Worm (Caenorhabditis elegans) whole organism, L2 larva: Measurements from ENCODE around the gene nspg-7.2.

Experiments used
- ZK546.5 ChIP-seq: sonication (generic microtip); optimal IDR thresholded peaks from 2 replicates; lab custom pipeline; 2017; ENCODE audit warnings: missing biosample characterization, missing genetic modification characterization
- ceh-16 ChIP-seq: fragments of 150-350 bp; optimal IDR thresholded peaks from 2 replicates; lab custom pipeline; 2014; ENCODE audit warnings: missing biosample characterization, missing genetic modification characterization
- ceh-82 ChIP-seq: fragments of 150-350 bp; optimal IDR thresholded peaks from 2 replicates; lab custom pipeline; 2014; ENCODE audit warnings: missing biosample characterization, missing genetic modification characterization
- elt-3 ChIP-seq: sonication (generic microtip); optimal IDR thresholded peaks from 2 replicates; lab custom pipeline; 2017; ENCODE audit warnings: missing biosample characterization, missing genetic modification characterization
- lin-13 ChIP-seq: fragments of 150-350 bp; optimal IDR thresholded peaks from 2 replicates; lab custom pipeline; 2014; ENCODE audit warnings: missing biosample characterization, missing genetic modification reagents, missing genetic modification characterization
- mdl-1 ChIP-seq, 2 experiments: fragments of 150-350 bp in 1 of 2; sonication (generic microtip) in 1 of 2; optimal IDR thresholded peaks; 2 replicates each; lab custom pipeline; 2017; ENCODE audit warnings: missing biosample characterization in 2 of 2, missing genetic modification characterization in 2 of 2
- nhr-11 ChIP-seq: fragments of 150-350 bp; optimal IDR thresholded peaks from 2 replicates; lab custom pipeline; 2014; ENCODE audit warnings: missing biosample characterization, missing genetic modification characterization
- nhr-23 ChIP-seq: fragments of 150-350 bp; optimal IDR thresholded peaks from 2 replicates; lab custom pipeline; 2014; ENCODE audit warnings: missing biosample characterization, missing genetic modification reagents, missing genetic modification characterization
- skn-1 ChIP-seq: sonication (generic microtip); optimal IDR thresholded peaks from 2 replicates; lab custom pipeline; 2017; ENCODE audit warnings: missing biosample characterization, missing genetic modification characterization
- snpc-4 ChIP-seq: fragments of 150-350 bp; optimal IDR thresholded peaks from 2 replicates; lab custom pipeline; 2014; ENCODE audit warnings: missing biosample characterization, missing genetic modification characterization
- unc-62 ChIP-seq: fragments of 150-350 bp; optimal IDR thresholded peaks from 2 replicates; lab custom pipeline; 2014; ENCODE audit warnings: missing biosample characterization, missing genetic modification reagents, missing genetic modification characterization
- ztf-11 ChIP-seq: sonication (generic microtip); optimal IDR thresholded peaks from 2 replicates; lab custom pipeline; 2017; ENCODE audit warnings: missing biosample characterization, missing genetic modification characterization

DNA sequence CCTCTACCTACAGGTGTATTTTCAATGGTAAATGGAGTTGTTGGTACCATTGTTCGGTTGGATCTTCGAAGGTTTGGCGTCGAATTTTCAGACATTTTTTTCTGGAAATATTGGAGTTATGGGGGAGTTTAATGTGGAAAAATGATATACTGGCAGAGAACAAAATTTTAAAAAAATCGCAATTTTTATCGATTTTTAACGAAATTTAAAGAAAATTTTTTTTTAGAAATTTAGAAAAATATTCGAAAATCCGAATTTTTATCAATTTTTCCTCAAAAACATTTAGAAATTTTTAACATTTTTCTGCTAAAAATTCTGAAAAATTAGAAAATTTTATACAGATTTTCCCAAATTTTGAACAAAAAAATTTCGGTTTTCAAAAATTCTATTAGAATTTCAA is 20.4 kb upstream of the nspg-7.2 start, which contains the start of gene Y53G8AM.8:
- TF ChIP-seq elt-3 (tag; lab: Kevin White, UChicago) (no peak), unc-62 (no peak), snpc-4 (tag; lab: Kevin White, UChicago) (no peak), ceh-82 (tag; lab: Kevin White, UChicago) (no peak), ztf-11 (tag; lab: Kevin White, UChicago) (no peak), mdl-1 (tag; optimal IDR thresholded peaks at IDR 0.05; lab: Kevin White, UChicago) (no peak), nhr-23 (tag; lab: Kevin White, UChicago) (no peak), lin-13 (GFP tag; lab: Kevin White, UChicago) (no peak), ceh-16 (tag; lab: Kevin White, UChicago) (no peak), nhr-11 (tag; lab: Kevin White, UChicago) (no peak), skn-1 (no peak), ZK546.5 (tag; lab: Kevin White, UChicago) (no peak)
